Fruit fly (Drosophila melanogaster): Measurements from ENCODE around the gene natalisin.

natalisin gene

dm6 chr3R:14413406-14414043 is 4.9 kb upstream of the natalisin start (continued):
- TF ChIP-seq CG3919 (GFP tag; optimal IDR thresholded peaks at IDR 0.05) (peak; percentile 96), lz (GFP tag; optimal IDR thresholded peaks at IDR 0.05) (peak; percentile 93), Ets21C (GFP tag; optimal IDR thresholded peaks at IDR 0.05) (peak; percentile 89), CG8119 (GFP tag; IDR thresholded peaks at IDR 0.05) (peak; percentile 80), CG11902 (GFP tag; optimal IDR thresholded peaks at IDR 0.05) (peak; percentile 91), Eip75B (GFP tag; optimal IDR thresholded peaks at IDR 0.05) (peak; percentile 94), Blimp-1 (GFP tag; optimal IDR thresholded peaks at IDR 0.05) (peak; percentile 98), spab (GFP tag; optimal IDR thresholded peaks at IDR 0.05) (peak; percentile 94), Met (GFP tag; optimal IDR thresholded peaks at IDR 0.05) (peak; percentile 94), net (GFP tag; optimal IDR thresholded peaks at IDR 0.05) (peak; percentile 95), CG8632 (GFP tag; optimal IDR thresholded peaks at IDR 0.05) (peak; percentile 91), cyc (GFP tag; optimal IDR thresholded peaks at IDR 0.05) (peak; percentile 93)

dm6 chr3R:14414318-14414717 is 4.1 kb upstream of the natalisin start:
- TF ChIP-seq esn (GFP tag; optimal IDR thresholded peaks at IDR 0.05) (peak; percentile 4), CG31627 (GFP tag; optimal IDR thresholded peaks at IDR 0.05) (no peak), CG10669 (GFP tag; optimal IDR thresholded peaks at IDR 0.05) (no peak), ss (GFP tag; optimal IDR thresholded peaks at IDR 0.05) (no peak), topi (GFP tag; optimal IDR thresholded peaks at IDR 0.05) (no peak), CG34406 (GFP tag; optimal IDR thresholded peaks at IDR 0.05) (peak; percentile 28), CG16779 (tag; optimal IDR thresholded peaks at IDR 0.05) (no peak), Lpt (GFP tag; optimal IDR thresholded peaks at IDR 0.05) (no peak), Ets21C (GFP tag; optimal IDR thresholded peaks at IDR 0.05) (no peak), vri (GFP tag; optimal IDR thresholded peaks at IDR 0.05) (no peak), Hr4 (GFP tag; optimal IDR thresholded peaks at IDR 0.05) (no peak), Sox102F (GFP tag; optimal IDR thresholded peaks at IDR 0.05) (no peak), net (GFP tag; optimal IDR thresholded peaks at IDR 0.05) (peak; percentile 16), lz (GFP tag; optimal IDR thresholded peaks at IDR 0.05) (no peak), CG1621 (tag; optimal IDR thresholded peaks at IDR 0.05) (peak; percentile 12), cyc (GFP tag; optimal IDR thresholded peaks at IDR 0.05) (no peak), achi (GFP tag; optimal IDR thresholded peaks at IDR 0.05) (peak; percentile 4), acj6 (GFP tag; optimal IDR thresholded peaks at IDR 0.05) (peak; percentile 0), CG6808 (GFP tag; optimal IDR thresholded peaks at IDR 0.05) (peak; percentile 19), Eip78C (GFP tag) (peak; percentile 67), Blimp-1 (GFP tag; optimal IDR thresholded peaks at IDR 0.05) (no peak), fd59A (GFP tag; optimal IDR thresholded peaks at IDR 0.05) (no peak), Ets96B (tag; optimal IDR thresholded peaks at IDR 0.05) (peak; percentile 4), CG11902 (GFP tag; optimal IDR thresholded peaks at IDR 0.05) (no peak), CG10631 (GFP tag; optimal IDR thresholded peaks at IDR 0.05) (no peak), dac (GFP tag; optimal IDR thresholded peaks at IDR 0.05) (no peak), Eip93F (GFP tag; optimal IDR thresholded peaks at IDR 0.05) (no peak), svp (GFP tag) (no peak), Eip75B (GFP tag; optimal IDR thresholded peaks at IDR 0.05) (no peak), Hr39 (GFP tag; optimal IDR thresholded peaks at IDR 0.05) (no peak), salr (GFP tag; optimal IDR thresholded peaks at IDR 0.05) (no peak), CG8632 (GFP tag; optimal IDR thresholded peaks at IDR 0.05) (peak; percentile 37), CG3919 (GFP tag; optimal IDR thresholded peaks at IDR 0.05) (peak; percentile 19), CG7368 (GFP tag; optimal IDR thresholded peaks at IDR 0.05) (no peak), CG6792 (GFP tag; optimal IDR thresholded peaks at IDR 0.05) (no peak), CG15336 (GFP tag; IDR thresholded peaks at IDR 0.05) (no peak), CG11294 (GFP tag; IDR thresholded peaks at IDR 0.05) (no peak), CG4318 (GFP tag; optimal IDR thresholded peaks at IDR 0.05) (no peak), CG9139 (GFP tag; optimal IDR thresholded peaks at IDR 0.05) (no peak), Met (GFP tag; optimal IDR thresholded peaks at IDR 0.05) (peak; percentile 6), CG3032 (tag; optimal IDR thresholded peaks at IDR 0.05) (no peak), CG8319 (GFP tag; optimal IDR thresholded peaks at IDR 0.05) (no peak), CG6163 (GFP tag; IDR thresholded peaks at IDR 0.05) (no peak), CG32006 (GFP tag; optimal IDR thresholded peaks at IDR 0.05) (no peak), spab (GFP tag; optimal IDR thresholded peaks at IDR 0.05) (no peak), Hr38 (GFP tag; optimal IDR thresholded peaks at IDR 0.05) (no peak), Sox14 (GFP tag; optimal IDR thresholded peaks at IDR 0.05) (peak; percentile 1)
